Fruit fly (Drosophila melanogaster) whole organism, embryonic: ENCODE results near the gene Mis12.

Experiments
- Atf6 ChIP-seq: fragments of 200-800 bp; sonication (Bioruptor generic); IDR thresholded peaks from 2 replicates; pipeline ENCODE4 v1.3.6; 2022; ENCODE audit warnings: missing biosample characterization, missing genetic modification characterization
- Bteb2 ChIP-seq: fragments of 200-800 bp; sonication (Bioruptor generic); optimal IDR thresholded peaks from 2 replicates; lab custom pipeline; 2016; ENCODE audit warnings: missing biosample characterization, missing genetic modification characterization
- CG10565 ChIP-seq: fragments of 200-800 bp; sonication (Bioruptor generic); optimal IDR thresholded peaks from 3 replicates; lab custom pipeline; 2016; ENCODE audit warnings: missing biosample characterization, mild to moderate bottlenecking, missing genetic modification characterization
- CG11398 ChIP-seq: fragments of 200-800 bp; sonication (Bioruptor generic); optimal IDR thresholded peaks from 2 replicates; lab custom pipeline; 2016; ENCODE audit warnings: missing biosample characterization, missing genetic modification characterization
- CG14014 ChIP-seq: fragments of 200-800 bp; sonication (Bioruptor generic); IDR thresholded peaks from 2 replicates; pipeline ENCODE4 v1.3.6; 2022; ENCODE audit warnings: missing biosample characterization, missing genetic modification characterization
- CG17361 ChIP-seq: fragments of 200-800 bp; sonication (Bioruptor generic); IDR thresholded peaks from 3 replicates; pipeline ENCODE4 v1.3.6; 2022; ENCODE audit warnings: missing biosample characterization, missing genetic modification characterization
- CG18262 ChIP-seq: fragments of 200-800 bp; optimal IDR thresholded peaks from 3 replicates; lab custom pipeline; 2019; ENCODE audit warnings: missing biosample characterization, mild to moderate bottlenecking, missing genetic modification characterization, moderate library complexity
- CG30403 ChIP-seq: fragments of 200-800 bp; sonication (Bioruptor generic); optimal IDR thresholded peaks from 3 replicates; lab custom pipeline; 2016; ENCODE audit warnings: missing biosample characterization, missing genetic modification characterization
- CG33213 ChIP-seq: fragments of 200-800 bp; sonication (Bioruptor generic); optimal IDR thresholded peaks from 3 replicates; lab custom pipeline; 2016; ENCODE audit warnings: missing biosample characterization, missing genetic modification characterization
- CG3407 ChIP-seq: fragments of 200-800 bp; sonication (Bioruptor generic); optimal IDR thresholded peaks from 2 replicates; lab custom pipeline; 2018; ENCODE audit warnings: missing biosample characterization, mild to moderate bottlenecking, missing genetic modification characterization
- CG4282 ChIP-seq: fragments of 200-800 bp; sonication (Bioruptor generic); optimal IDR thresholded peaks from 2 replicates; lab custom pipeline; 2016; ENCODE audit warnings: missing biosample characterization, missing genetic modification characterization
- CG4360 ChIP-seq: fragments of 200-800 bp; sonication (Bioruptor generic); IDR thresholded peaks from 2 replicates; pipeline ENCODE4 v1.3.6; 2022; ENCODE audit warnings: missing biosample characterization, missing genetic modification characterization
- CG6175 ChIP-seq: fragments of 200-800 bp; sonication (Bioruptor generic); IDR thresholded peaks from 3 replicates; pipeline ENCODE4 v1.3.6; 2022; ENCODE audit warnings: missing biosample characterization, missing genetic modification characterization
- CG7556 ChIP-seq: fragments of 200-800 bp; sonication (Bioruptor generic); optimal IDR thresholded peaks from 2 replicates; lab custom pipeline; 2017; ENCODE audit warnings: missing biosample characterization, mild to moderate bottlenecking, missing genetic modification characterization
- CG8281 ChIP-seq: fragments of 200-800 bp; sonication (Bioruptor generic); optimal IDR thresholded peaks from 2 replicates; lab custom pipeline; 2018; ENCODE audit warnings: missing biosample characterization, mild to moderate bottlenecking, missing genetic modification characterization, moderate library complexity
- CG8944 ChIP-seq: fragments of 200-800 bp; sonication (Bioruptor generic); optimal IDR thresholded peaks from 3 replicates; lab custom pipeline; 2016; ENCODE audit warnings: missing biosample characterization, missing genetic modification characterization
- CG9215 ChIP-seq: fragments of 200-800 bp; sonication (Bioruptor generic); IDR thresholded peaks from 2 replicates; pipeline ENCODE4 v1.3.6; 2022; ENCODE audit warnings: missing biosample characterization, missing genetic modification characterization
- CG9817 ChIP-seq: fragments of 200-800 bp; sonication (Bioruptor generic); optimal IDR thresholded peaks from 2 replicates; lab custom pipeline; 2018; ENCODE audit warnings: missing biosample characterization, mild to moderate bottlenecking, missing genetic modification characterization, moderate library complexity
- CG9876 ChIP-seq: fragments of 200-800 bp; sonication (Bioruptor generic); optimal IDR thresholded peaks from 2 replicates; lab custom pipeline; 2016; ENCODE audit warnings: missing biosample characterization, missing genetic modification characterization
- CTCF ChIP-seq: fragments of 200-800 bp; sonication (Bioruptor generic); optimal IDR thresholded peaks from 2 replicates; lab custom pipeline; 2017; ENCODE audit warnings: missing biosample characterization, mild to moderate bottlenecking, missing genetic modification characterization, moderate library complexity
- Camta ChIP-seq: fragments of 200-800 bp; sonication (Bioruptor generic); optimal IDR thresholded peaks from 2 replicates; lab custom pipeline; 2016; ENCODE audit warnings: missing biosample characterization, missing genetic modification characterization
- Drgx ChIP-seq: fragments of 200-800 bp; sonication (Bioruptor generic); IDR thresholded peaks from 2 replicates; pipeline ENCODE4 v1.3.6; 2022; ENCODE audit warnings: missing biosample characterization, missing genetic modification characterization
- H15 ChIP-seq: fragments of 200-800 bp; sonication (Bioruptor generic); IDR thresholded peaks from 3 replicates; pipeline ENCODE4 v1.3.6; 2022; ENCODE audit warnings: missing biosample characterization, missing genetic modification characterization
- HmgD ChIP-seq: fragments of 200-800 bp; sonication (Bioruptor generic); optimal IDR thresholded peaks from 3 replicates; lab custom pipeline; 2016; ENCODE audit warnings: missing biosample characterization, missing genetic modification characterization
- HmgZ ChIP-seq: fragments of 200-800 bp; sonication (Bioruptor generic); optimal IDR thresholded peaks from 2 replicates; lab custom pipeline; 2018; ENCODE audit warnings: missing biosample characterization, mild to moderate bottlenecking, missing genetic modification characterization
- Hr78 ChIP-seq, 2 experiments: fragments of 200-800 bp in 1 of 2; fragments of >200 bp in 1 of 2; sonication (Bioruptor generic) in 1 of 2; optimal IDR thresholded peaks; 2 replicates each; lab custom pipeline; 2017 to 2019; ENCODE audit warnings: missing biosample characterization in 2 of 2, missing genetic modification characterization in 2 of 2, mild to moderate bottlenecking in 1 of 2, moderate library complexity in 1 of 2
- Jarid2 ChIP-seq: fragments of 200-800 bp; sonication (Bioruptor generic); optimal IDR thresholded peaks from 3 replicates; lab custom pipeline; 2017; ENCODE audit warnings: mild to moderate bottlenecking, missing biosample characterization, missing genetic modification reagents, missing genetic modification characterization
- Lhr ChIP-seq: fragments of 200-800 bp; sonication (Bioruptor generic); optimal IDR thresholded peaks from 3 replicates; lab custom pipeline; 2017; ENCODE audit warnings: mild to moderate bottlenecking, missing biosample characterization, missing genetic modification reagents, missing genetic modification characterization
- Meics ChIP-seq: fragments of 200-800 bp; sonication (Bioruptor generic); optimal IDR thresholded peaks from 2 replicates; lab custom pipeline; 2017; ENCODE audit warnings: missing biosample characterization, mild to moderate bottlenecking, missing genetic modification characterization
- Nf-YC ChIP-seq: fragments of 200-800 bp; optimal IDR thresholded peaks from 3 replicates; lab custom pipeline; 2019; ENCODE audit warnings: missing biosample characterization, mild to moderate bottlenecking, missing genetic modification characterization, moderate library complexity
- Pdp1 ChIP-seq, 2 experiments: fragments of 200-800 bp; sonication (Bioruptor generic); optimal IDR thresholded peaks; 3 replicates each; lab custom pipeline; 2016; ENCODE audit warnings: missing biosample characterization in 2 of 2, missing genetic modification characterization in 2 of 2, mild to moderate bottlenecking in 1 of 2, moderate library complexity in 1 of 2
- Side ChIP-seq: fragments of 200-800 bp; sonication (Bioruptor generic); optimal IDR thresholded peaks from 2 replicates; lab custom pipeline; 2016; ENCODE audit warnings: missing biosample characterization, missing genetic modification characterization
- abd-A ChIP-seq: fragments of 200-800 bp; sonication (Bioruptor generic); optimal IDR thresholded peaks from 3 replicates; lab custom pipeline; 2019; ENCODE audit warnings: missing biosample characterization, mild to moderate bottlenecking, missing genetic modification characterization, moderate library complexity
- ase ChIP-seq: fragments of 200-800 bp; sonication (Bioruptor generic); IDR thresholded peaks from 3 replicates; pipeline ENCODE4 v1.3.6; 2022; ENCODE audit warnings: missing biosample characterization, missing genetic modification characterization
- dmrt11E ChIP-seq: fragments of 200-800 bp; sonication (Bioruptor generic); optimal IDR thresholded peaks from 3 replicates; lab custom pipeline; 2018; ENCODE audit warnings: missing biosample characterization, mild to moderate bottlenecking, missing genetic modification characterization, moderate library complexity
- fd64A ChIP-seq: fragments of 200-800 bp; sonication (Bioruptor generic); optimal IDR thresholded peaks from 3 replicates; lab custom pipeline; 2018; ENCODE audit warnings: missing biosample characterization, mild to moderate bottlenecking, missing genetic modification characterization
- gro ChIP-seq: fragments of 200-800 bp; sonication (Bioruptor generic); optimal IDR thresholded peaks from 2 replicates; lab custom pipeline; 2016; ENCODE audit warnings: missing biosample characterization, missing genetic modification characterization
- gsb ChIP-seq: fragments of 200-800 bp; sonication (Bioruptor generic); IDR thresholded peaks from 2 replicates; pipeline ENCODE4 v1.3.6; 2022; ENCODE audit warnings: missing biosample characterization, missing genetic modification characterization
- insv ChIP-seq, 2 experiments: fragments of 200-800 bp; sonication (Bioruptor generic); optimal IDR thresholded peaks; 3 replicates each; lab custom pipeline; 2016 to 2018; ENCODE audit warnings: missing biosample characterization in 2 of 2, missing genetic modification characterization in 2 of 2
- jigr1 ChIP-seq: fragments of 200-800 bp; sonication (Bioruptor generic); IDR thresholded peaks from 3 replicates; pipeline ENCODE4 v1.3.6; 2022; ENCODE audit warnings: missing biosample characterization, missing genetic modification characterization
- kay ChIP-seq: fragments of 200-800 bp; sonication (Bioruptor generic); optimal IDR thresholded peaks from 2 replicates; lab custom pipeline; 2016; ENCODE audit warnings: missing biosample characterization, missing genetic modification characterization
- lab ChIP-seq: fragments of 200-800 bp; sonication (Bioruptor generic); optimal IDR thresholded peaks from 3 replicates; lab custom pipeline; 2017; ENCODE audit warnings: missing biosample characterization, missing genetic modification characterization, mild to moderate bottlenecking, moderate library complexity, missing genetic modification reagents
- lmd ChIP-seq: fragments of 200-800 bp; sonication (Bioruptor generic); IDR thresholded peaks from 2 replicates; pipeline ENCODE4 v1.3.6; 2022; ENCODE audit warnings: missing biosample characterization, missing genetic modification characterization
- odd ChIP-seq: fragments of 200-800 bp; sonication (Bioruptor generic); optimal IDR thresholded peaks from 2 replicates; lab custom pipeline; 2017; ENCODE audit warnings: missing biosample characterization, mild to moderate bottlenecking, missing genetic modification characterization
- p53 ChIP-seq: fragments of 200-800 bp; sonication (Bioruptor generic); optimal IDR thresholded peaks from 2 replicates; lab custom pipeline; 2016; ENCODE audit warnings: missing biosample characterization, missing genetic modification characterization
- repo ChIP-seq: fragments of 200-800 bp; sonication (Bioruptor generic); optimal IDR thresholded peaks from 2 replicates; lab custom pipeline; 2016; ENCODE audit warnings: missing biosample characterization, missing genetic modification characterization
- salm ChIP-seq: fragments of 200-800 bp; sonication (Bioruptor generic); optimal IDR thresholded peaks from 2 replicates; lab custom pipeline; 2018; ENCODE audit warnings: missing biosample characterization, mild to moderate bottlenecking, missing genetic modification characterization
- sd ChIP-seq: fragments of 200-800 bp; sonication (Bioruptor generic); optimal IDR thresholded peaks from 3 replicates; lab custom pipeline; 2018; ENCODE audit warnings: missing biosample characterization, mild to moderate bottlenecking, missing genetic modification characterization, moderate library complexity
- slbo ChIP-seq: fragments of 200-800 bp; sonication (Bioruptor generic); IDR thresholded peaks from 2 replicates; pipeline ENCODE4 v1.3.6; 2022; ENCODE audit warnings: missing biosample characterization, missing genetic modification characterization
- sna ChIP-seq: fragments of 200-800 bp; sonication (Bioruptor generic); IDR thresholded peaks from 2 replicates; pipeline ENCODE4 v1.3.6; 2022; ENCODE audit warnings: missing biosample characterization, missing genetic modification characterization; ENCODE audit not compliant: partially characterized antibody
- tgo ChIP-seq: fragments of 200-800 bp; sonication (Bioruptor generic); IDR thresholded peaks from 3 replicates; pipeline ENCODE4 v1.3.6; 2022; ENCODE audit warnings: missing biosample characterization, missing genetic modification characterization
- ttk ChIP-seq: fragments of 200-800 bp; sonication (Bioruptor generic); IDR thresholded peaks from 2 replicates; pipeline ENCODE4 v2.1.2; 2022; ENCODE audit warnings: missing biosample characterization, missing genetic modification characterization

The Mis12 gene

dm6 chr3L:6981109-6981741 is 12.4 kb upstream of the Mis12 start (continued):
- no peak for TF ChIP-seq gro (GFP tag; lab: Kevin White, UChicago)
- no peak for TF ChIP-seq Side (GFP tag; lab: Kevin White, UChicago)
- no peak for TF ChIP-seq CG10565 (GFP tag; lab: Kevin White, UChicago)
- peak; percentile 71 for TF ChIP-seq abd-A (tag; lab: Kevin White, UChicago)
- TF ChIP-seq Drgx: no peak
- TF ChIP-seq sd (tag; lab: Kevin White, UChicago): peak; percentile 10
- no peak for TF ChIP-seq jigr1 (GFP tag; lab: Robert Waterston, UW)
- no peak for TF ChIP-seq dmrt11E (tag; lab: Kevin White, UChicago)
- TF ChIP-seq CG8281 (tag; lab: Kevin White, UChicago): no peak
- no peak for TF ChIP-seq CG9817 (tag; lab: Kevin White, UChicago)
- TF ChIP-seq CG14014 (GFP tag; lab: Robert Waterston, UW): no peak
- no peak for TF ChIP-seq p53
- no peak for TF ChIP-seq HmgD (GFP tag; lab: Kevin White, UChicago)
- TF ChIP-seq ttk (GFP tag; lab: Robert Waterston, UW): no peak
- no peak for TF ChIP-seq kay (GFP tag; lab: Kevin White, UChicago)
- no peak for TF ChIP-seq gsb (GFP tag; lab: Robert Waterston, UW)
- TF ChIP-seq CG4282 (GFP tag; lab: Kevin White, UChicago): no peak
- TF ChIP-seq CG11398: no peak
- no peak for TF ChIP-seq CG7556 (GFP tag; lab: Kevin White, UChicago)
- TF ChIP-seq Nf-YC (tag; lab: Kevin White, UChicago): peak; percentile 13
- no peak for TF ChIP-seq CG8944 (GFP tag; lab: Kevin White, UChicago)
- no peak for TF ChIP-seq CG3407 (GFP tag; lab: Kevin White, UChicago)
- TF ChIP-seq ase (GFP tag; lab: Robert Waterston, UW): no peak
- no peak for TF ChIP-seq tgo (GFP tag; lab: Robert Waterston, UW)
- TF ChIP-seq sna (GFP tag; lab: Robert Waterston, UW): no peak
- no peak for TF ChIP-seq odd (GFP tag; lab: Kevin White, UChicago)
- 0 out of 2 replicates have a peak, but pooled peaks have one; percentile 23 for TF ChIP-seq lmd (GFP tag; lab: Robert Waterston, UW)
- TF ChIP-seq lab: no peak
- no peak for TF ChIP-seq fd64A (GFP tag; lab: Kevin White, UChicago)
- no peak for TF ChIP-seq CG18262
- no peak for TF ChIP-seq CG30403 (GFP tag; lab: Kevin White, UChicago)
- TF ChIP-seq Meics: no peak
- no peak for TF ChIP-seq slbo
- TF ChIP-seq Pdp1 (GFP tag; optimal IDR thresholded peaks at IDR 0.05; lab: Kevin White, UChicago): no peak
- no peak for TF ChIP-seq insv (GFP tag; optimal IDR thresholded peaks at IDR 0.05; lab: Kevin White, UChicago)
- TF ChIP-seq CG6175 (GFP tag; lab: Robert Waterston, UW): no peak
- no peak for TF ChIP-seq CTCF (GFP tag; lab: Kevin White, UChicago)
- TF ChIP-seq Bteb2: no peak
- no peak for TF ChIP-seq Jarid2 (GFP tag; lab: Kevin White, UChicago)
- no peak for TF ChIP-seq repo (GFP tag; lab: Kevin White, UChicago)
- TF ChIP-seq HmgZ (tag; lab: Kevin White, UChicago): no peak
- TF ChIP-seq Atf6: no peak
- TF ChIP-seq CG9876 (GFP tag; lab: Kevin White, UChicago): no peak
- no peak for TF ChIP-seq CG17361 (GFP tag; lab: Robert Waterston, UW)
- no peak for TF ChIP-seq Lhr
- peak; percentile 95 for TF ChIP-seq CG4360 (GFP tag; lab: Robert Waterston, UW)
- no peak for TF ChIP-seq H15 (GFP tag; lab: Robert Waterston, UW)
- TF ChIP-seq Hr78 (GFP tag; optimal IDR thresholded peaks at IDR 0.05; lab: Kevin White, UChicago): peak in 1 of 2 experiments; percentile 5
- no peak for TF ChIP-seq CG33213 (GFP tag; lab: Kevin White, UChicago)
- TF ChIP-seq Camta: no peak
- no peak for TF ChIP-seq CG9215 (GFP tag; lab: Robert Waterston, UW)
- no peak for TF ChIP-seq salm
